Fruit fly (Drosophila melanogaster): ENCODE measurements around the gene tnc.
A peak's percentile ranks its signal among the peaks of the same experiment; 100 is the strongest.

tnc gene

DNA sequence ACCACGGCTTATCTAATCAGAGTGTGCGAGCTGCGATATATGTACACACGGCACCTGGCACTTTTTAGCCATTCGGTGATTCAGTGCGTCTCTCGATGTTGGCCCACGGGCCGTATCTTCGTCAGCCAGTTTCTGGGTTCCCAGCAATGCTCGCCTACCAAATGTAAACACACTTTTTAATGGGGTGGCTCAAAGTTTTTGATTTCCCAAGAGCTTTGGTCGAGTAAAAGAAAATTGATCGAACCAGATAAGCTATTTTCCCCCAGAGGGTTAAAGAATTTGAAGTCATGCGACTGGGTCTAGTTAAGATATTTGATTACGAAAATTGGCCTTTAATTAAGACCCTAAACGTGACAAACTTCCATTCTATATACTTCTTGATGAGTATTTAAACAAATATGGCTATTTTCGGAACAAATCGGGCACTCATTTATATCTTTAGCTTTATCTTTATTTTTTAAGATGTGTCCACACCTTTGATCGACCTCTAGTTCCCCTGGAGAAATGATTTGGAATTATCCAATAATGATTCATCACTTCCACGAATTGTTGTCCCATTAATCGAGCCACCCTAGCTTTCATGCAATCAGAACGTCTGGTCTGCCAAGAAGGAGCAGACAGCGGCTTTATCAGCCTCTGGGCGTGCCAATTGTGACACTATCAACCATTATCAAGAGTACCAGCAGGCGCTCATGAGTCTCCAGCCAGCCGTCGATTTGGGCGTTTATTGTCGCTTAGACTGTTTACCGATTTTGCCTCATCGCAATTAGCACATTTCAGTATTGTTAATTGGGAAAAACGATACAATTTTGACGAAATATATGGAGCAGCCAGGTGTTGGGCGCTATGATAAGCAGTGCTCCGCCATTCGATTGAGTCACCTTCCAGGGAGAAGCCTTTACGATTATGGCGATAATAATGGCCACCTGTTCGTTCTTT is 43.4 kb downstream of the tnc start (continued):
- TF ChIP-seq CG1024 (GFP tag; IDR thresholded peaks at IDR 0.05) (no peak), crc (GFP tag; optimal IDR thresholded peaks at IDR 0.05) (no peak), CG12236 (GFP tag; optimal IDR thresholded peaks at IDR 0.05) (no peak), cwo (GFP tag; optimal IDR thresholded peaks at IDR 0.05) (peak; percentile 59), pb (GFP tag; optimal IDR thresholded peaks at IDR 0.05) (peak; percentile 60), twi (tag; optimal IDR thresholded peaks at IDR 0.05) (no peak), sr (GFP tag; IDR thresholded peaks at IDR 0.05) (no peak), zfh1 (GFP tag; IDR thresholded peaks at IDR 0.05) (no peak), CG42726 (GFP tag; IDR thresholded peaks at IDR 0.05; ENCODE audit: partially characterized antibody) (no peak), her (GFP tag; optimal IDR thresholded peaks at IDR 0.05) (no peak), CG14667 (GFP tag; IDR thresholded peaks at IDR 0.05) (no peak), CG17829 (tag; optimal IDR thresholded peaks at IDR 0.05) (peak; percentile 4), disco-r (GFP tag; optimal IDR thresholded peaks at IDR 0.05) (no peak), sqz (GFP tag; optimal IDR thresholded peaks at IDR 0.05) (no peak), B-H1 (GFP tag; IDR thresholded peaks at IDR 0.05) (no peak), abd-A (tag; optimal IDR thresholded peaks at IDR 0.05) (no peak), btn (GFP tag; optimal IDR thresholded peaks at IDR 0.05) (no peak), CG11695 (GFP tag; IDR thresholded peaks at IDR 0.05) (no peak), CG2712 (tag; optimal IDR thresholded peaks at IDR 0.05) (no peak), Dll (GFP tag; IDR thresholded peaks at IDR 0.05; ENCODE audit: partially characterized antibody) (no peak), ttk (GFP tag; IDR thresholded peaks at IDR 0.05) (no peak), CG6175 (GFP tag; IDR thresholded peaks at IDR 0.05) (no peak), CG10959 (GFP tag; IDR thresholded peaks at IDR 0.05) (no peak), PHDP (tag; optimal IDR thresholded peaks at IDR 0.05) (peak; percentile 43), Adf1 (GFP tag; IDR thresholded peaks at IDR 0.05) (no peak), CG13123 (GFP tag; optimal IDR thresholded peaks at IDR 0.05) (no peak), CG15479 (GFP tag; optimal IDR thresholded peaks at IDR 0.05) (no peak), Side (GFP tag; optimal IDR thresholded peaks at IDR 0.05) (no peak), Asciz (GFP tag; optimal IDR thresholded peaks at IDR 0.05) (peak; percentile 13), Doc2 (GFP tag; IDR thresholded peaks at IDR 0.05) (no peak), CrebB (tag; optimal IDR thresholded peaks at IDR 0.05) (no peak), CG10147 (GFP tag; optimal IDR thresholded peaks at IDR 0.05) (no peak), lbe (GFP tag; optimal IDR thresholded peaks at IDR 0.05) (peak; percentile 28), CG32767 (GFP tag; IDR thresholded peaks at IDR 0.05) (no peak), CG33213 (GFP tag; optimal IDR thresholded peaks at IDR 0.05) (no peak), tin (GFP tag; optimal IDR thresholded peaks at IDR 0.05) (no peak), CG8924 (tag; optimal IDR thresholded peaks at IDR 0.05) (no peak), CG10274 (GFP tag; optimal IDR thresholded peaks at IDR 0.05) (peak; percentile 21), CG3995 (GFP tag; optimal IDR thresholded peaks at IDR 0.05) (no peak), CG13624 (GFP tag; optimal IDR thresholded peaks at IDR 0.05) (peak; percentile 20), dmrt11E (tag; optimal IDR thresholded peaks at IDR 0.05) (no peak), CG9932 (GFP tag; IDR thresholded peaks at IDR 0.05) (no peak), Ptx1 (GFP tag; IDR thresholded peaks at IDR 0.05) (no peak), HLH3B (GFP tag; IDR thresholded peaks at IDR 0.05) (no peak), hkb (optimal IDR thresholded peaks at IDR 0.05) (no peak), hkb (GFP tag; IDR thresholded peaks at IDR 0.05) (peak; percentile 40; the same call in 1 of the 2 replicates), CG9797 (GFP tag; optimal IDR thresholded peaks at IDR 0.05) (no peak), gcm (GFP tag; optimal IDR thresholded peaks at IDR 0.05) (no peak), emc (GFP tag; optimal IDR thresholded peaks at IDR 0.05) (no peak), mirr (GFP tag; optimal IDR thresholded peaks at IDR 0.05) (peak; percentile 84), CG8478 (optimal IDR thresholded peaks at IDR 0.05) (no peak)
